Fruit fly (Drosophila melanogaster): ENCODE results near the gene CG9915.

Gene CG9915

DNA sequence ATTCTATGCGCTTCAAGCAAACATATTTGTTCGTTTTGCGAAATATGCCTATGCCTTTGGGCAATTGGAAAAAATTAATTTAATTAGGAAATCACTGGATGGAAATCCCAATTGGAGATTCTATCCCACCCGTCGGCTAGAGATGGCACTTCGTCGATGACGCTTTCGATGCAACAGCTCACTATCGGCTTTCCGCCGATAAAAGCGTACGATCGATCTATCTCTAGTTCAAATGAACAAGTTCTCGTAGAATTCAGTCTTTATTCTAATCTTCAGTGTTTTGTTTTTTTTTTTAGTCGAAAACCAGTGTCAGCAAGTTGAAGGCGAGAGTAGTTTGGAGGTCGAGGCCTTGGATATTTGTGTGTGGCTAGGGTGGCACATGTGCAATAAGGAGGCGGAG lies 10.1 kb upstream of the CG9915 start, which contains the start of the genes CG9917 and CG32579 (continued):
- TF ChIP-seq bbx (GFP tag; IDR thresholded peaks at IDR 0.05; ENCODE audit: partially characterized antibody) (peak; percentile 90), NfI (GFP tag; optimal IDR thresholded peaks at IDR 0.05) (no peak), insv (GFP tag; optimal IDR thresholded peaks at IDR 0.05) (peak; percentile 86 to 97), CG10267 (tag; optimal IDR thresholded peaks at IDR 0.05) (peak; percentile 12), MESR4 (GFP tag; optimal IDR thresholded peaks at IDR 0.05) (peak; percentile 34), Elba2 (GFP tag; optimal IDR thresholded peaks at IDR 0.05) (peak; percentile 97), CG12744 (GFP tag; optimal IDR thresholded peaks at IDR 0.05) (no peak), CG1792 (GFP tag; optimal IDR thresholded peaks at IDR 0.05) (no peak), h (optimal IDR thresholded peaks at IDR 0.05) (no peak), sna (GFP tag; IDR thresholded peaks at IDR 0.05; ENCODE audit: partially characterized antibody) (peak; percentile 63), pita (GFP tag; optimal IDR thresholded peaks at IDR 0.05) (no peak), chinmo (GFP tag; IDR thresholded peaks at IDR 0.05; ENCODE audit: partially characterized antibody) (peak; percentile 83; the same call in 2 of the 4 replicates), da (GFP tag; optimal IDR thresholded peaks at IDR 0.05) (no peak), Scr (GFP tag; IDR thresholded peaks at IDR 0.05; ENCODE audit: partially characterized antibody) (peak; percentile 78), pros (GFP tag; optimal IDR thresholded peaks at IDR 0.05) (no peak), CG12769 (tag; optimal IDR thresholded peaks at IDR 0.05) (peak; percentile 45), ato (GFP tag; IDR thresholded peaks at IDR 0.05; ENCODE audit: partially characterized antibody) (peak; percentile 81), Adf1 (GFP tag; IDR thresholded peaks at IDR 0.05) (peak; percentile 15; the same call in 1 of the 2 replicates), zen2 (GFP tag; IDR thresholded peaks at IDR 0.05; ENCODE audit: partially characterized antibody) (peak; percentile 73; the same call in 2 of the 3 replicates), chm (GFP tag; IDR thresholded peaks at IDR 0.05) (no peak), CG12071 (GFP tag; optimal IDR thresholded peaks at IDR 0.05) (no peak), ara (GFP tag; IDR thresholded peaks at IDR 0.05) (no peak), CG6813 (GFP tag; optimal IDR thresholded peaks at IDR 0.05) (no peak), pfk (GFP tag; optimal IDR thresholded peaks at IDR 0.05) (peak; percentile 59), CG18764 (GFP tag; optimal IDR thresholded peaks at IDR 0.05) (no peak), CG5180 (GFP tag; optimal IDR thresholded peaks at IDR 0.05) (no peak), fu2 (GFP tag; optimal IDR thresholded peaks at IDR 0.05) (no peak), B-H2 (GFP tag; optimal IDR thresholded peaks at IDR 0.05) (peak; percentile 7), CG34376 (GFP tag; optimal IDR thresholded peaks at IDR 0.05) (peak; percentile 13), CG7963 (GFP tag; IDR thresholded peaks at IDR 0.05; ENCODE audit: partially characterized antibody) (peak; percentile 79), her (GFP tag; optimal IDR thresholded peaks at IDR 0.05) (no peak), MBD-R2 (GFP tag; IDR thresholded peaks at IDR 0.05) (peak; percentile 84), stwl (tag; optimal IDR thresholded peaks at IDR 0.05) (peak; percentile 70), row (GFP tag; IDR thresholded peaks at IDR 0.05) (peak; percentile 47; the same call in 1 of the 3 replicates), CG7786 (GFP tag; optimal IDR thresholded peaks at IDR 0.05) (no peak), nerfin-2 (GFP tag; IDR thresholded peaks at IDR 0.05; ENCODE audit: partially characterized antibody) (peak; percentile 78), CG11456 (GFP tag; IDR thresholded peaks at IDR 0.05) (no peak), Rfx (GFP tag; IDR thresholded peaks at IDR 0.05) (peak; percentile 38; the same call in 1 of the 2 replicates), CG17186 (GFP tag; optimal IDR thresholded peaks at IDR 0.05) (peak; percentile 20), CG13287 (GFP tag; IDR thresholded peaks at IDR 0.05; ENCODE audit: partially characterized antibody) (peak; percentile 85), GATAe (GFP tag; conservative IDR thresholded peaks at IDR 0.05) (no peak), Bgb (GFP tag; IDR thresholded peaks at IDR 0.05; ENCODE audit: partially characterized antibody) (peak; percentile 90), CG2116 (GFP tag; optimal IDR thresholded peaks at IDR 0.05) (peak; percentile 96), CG10366 (GFP tag; IDR thresholded peaks at IDR 0.05) (no peak), ftz-f1 (GFP tag; optimal IDR thresholded peaks at IDR 0.05) (peak; percentile 56), Sox102F (GFP tag; optimal IDR thresholded peaks at IDR 0.05) (no peak), Dp (GFP tag; optimal IDR thresholded peaks at IDR 0.05) (peak; percentile 62), CG16813 (GFP tag; IDR thresholded peaks at IDR 0.05; ENCODE audit: partially characterized antibody) (peak; percentile 80), CG14860 (GFP tag; IDR thresholded peaks at IDR 0.05; ENCODE audit: partially characterized antibody) (peak; percentile 68; the same call in 2 of the 3 replicates)

Data from whole organism, embryonic.